Worm (Caenorhabditis elegans): Measurements from ENCODE around the gene K06H7.2.

DNA sequence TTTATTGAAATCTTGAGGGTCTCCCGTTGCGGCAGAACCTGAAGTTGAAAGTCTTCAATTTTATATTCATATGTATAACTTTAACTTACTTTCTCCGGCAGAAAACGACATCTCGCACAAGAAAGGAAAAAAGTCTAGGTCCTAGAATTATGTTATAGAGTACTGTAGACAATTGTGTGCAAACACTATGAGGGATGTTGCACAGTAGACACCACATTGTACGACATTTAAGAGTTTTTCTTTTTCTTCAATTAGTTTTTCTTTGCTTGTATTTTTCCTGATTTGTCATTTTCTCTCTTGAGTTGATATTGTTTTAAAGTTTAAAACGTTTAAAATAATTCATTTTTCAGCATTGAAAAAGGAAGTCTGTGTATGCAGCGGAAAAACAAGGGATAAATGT is 8.0 kb upstream of the K06H7.2 start, which contains the start of the genes K06H7.7 and grp-1:
- TF ChIP-seq tbx-37 (GFP tag; conservative IDR thresholded peaks at IDR 0.05) = no peak
- TF ChIP-seq tra-4 (tag; optimal IDR thresholded peaks at IDR 0.05) = no peak
- no peak for TF ChIP-seq flt-1 (GFP tag; IDR thresholded peaks at IDR 0.05)
- no peak for TF ChIP-seq F13C5.2 (tag; optimal IDR thresholded peaks at IDR 0.05)
- no peak for TF ChIP-seq scrt-1 (GFP tag; IDR thresholded peaks at IDR 0.05)
- TF ChIP-seq ceh-36 (tag; optimal IDR thresholded peaks at IDR 0.05) = no peak
- no peak for TF ChIP-seq ama-1 (optimal IDR thresholded peaks at IDR 0.05)
- TF ChIP-seq hnd-1 (tag; optimal IDR thresholded peaks at IDR 0.05) = no peak
- no peak for TF ChIP-seq pes-1 (GFP tag; IDR thresholded peaks at IDR 0.05)
- no peak for TF ChIP-seq hmg-4 (GFP tag; optimal IDR thresholded peaks at IDR 0.05)
- TF ChIP-seq hmbx-1 (tag; optimal IDR thresholded peaks at IDR 0.05) = no peak
